Worm (Caenorhabditis elegans) whole organism, early embryonic: ENCODE results near the gene gpa-8.

Experiments used
- B0310.2 ChIP-seq: sonication (generic microtip); optimal IDR thresholded peaks from 2 replicates; lab custom pipeline; 2016; ENCODE audit warnings: mild to moderate bottlenecking, missing genetic modification characterization, missing compliant biosample characterization
- aly-1 ChIP-seq: sonication (generic microtip); optimal IDR thresholded peaks from 2 replicates; lab custom pipeline; 2016; ENCODE audit warnings: missing genetic modification characterization, missing compliant biosample characterization
- ama-1 ChIP-seq: fragments of 150-350 bp; optimal IDR thresholded peaks from 2 replicates; lab custom pipeline; 2014
- ceh-13 ChIP-seq: fragments of 200-800 bp; sonication (Bioruptor generic); optimal IDR thresholded peaks from 2 replicates; lab custom pipeline; 2018; ENCODE audit warnings: mild to moderate bottlenecking, missing genetic modification characterization, missing compliant biosample characterization
- ceh-36 ChIP-seq: sonication (generic microtip); optimal IDR thresholded peaks from 2 replicates; lab custom pipeline; 2016; ENCODE audit warnings: missing genetic modification characterization, inconsistent platforms, missing compliant biosample characterization
- ets-7 ChIP-seq: sonication (generic microtip); optimal IDR thresholded peaks from 2 replicates; lab custom pipeline; 2016; ENCODE audit warnings: missing genotype, missing genetic modification characterization, missing compliant biosample characterization
- flt-1 ChIP-seq: fragments of 200-800 bp; sonication (Bioruptor generic); IDR thresholded peaks from 2 replicates; pipeline ENCODE4 v1.3.6; 2022; ENCODE audit warnings: missing genetic modification characterization, missing compliant biosample characterization
- hmbx-1 ChIP-seq: sonication (generic microtip); optimal IDR thresholded peaks from 2 replicates; lab custom pipeline; 2016; ENCODE audit warnings: mild to moderate bottlenecking, missing genetic modification characterization, missing compliant biosample characterization
- pes-1 ChIP-seq: fragments of 200-800 bp; sonication (Bioruptor generic); IDR thresholded peaks from 2 replicates; pipeline ENCODE4 v1.3.6; 2022; ENCODE audit warnings: missing genetic modification reagents, missing genetic modification characterization, missing compliant biosample characterization
- tbx-11 ChIP-seq: fragments of 200-800 bp; sonication (Bioruptor generic); IDR thresholded peaks from 2 replicates; pipeline ENCODE4 v1.3.6; 2022; ENCODE audit warnings: missing genetic modification characterization, missing compliant biosample characterization

- no peak for TF ChIP-seq ama-1 (lab: Kevin White, UChicago)
- no peak for TF ChIP-seq ceh-36
- TF ChIP-seq hmbx-1 (tag; lab: Kevin White, UChicago): no peak
- TF ChIP-seq ceh-13 (GFP tag; lab: Kevin White, UChicago): no peak
- no peak for TF ChIP-seq aly-1 (tag; lab: Kevin White, UChicago)
- TF ChIP-seq ets-7 (tag; lab: Kevin White, UChicago): no peak
- TF ChIP-seq pes-1: no peak
- TF ChIP-seq flt-1 (GFP tag; lab: Robert Waterston, UW): no peak
- no peak for TF ChIP-seq B0310.2
- TF ChIP-seq tbx-11 (GFP tag; lab: Robert Waterston, UW): no peak
Observed at ce11 chrV:12637764-12638502, 2.4 kb downstream of the gpa-8 start.
